Worm (Caenorhabditis elegans) whole organism, midembryonic: ENCODE data around the gene K02E7.11.

ENCODE experiments used
- T22C8.4 ChIP-seq: fragments of 200-800 bp; sonication (Bioruptor generic); IDR thresholded peaks from 2 replicates; pipeline ENCODE4 v1.3.6; 2022; ENCODE audit warnings: missing genetic modification characterization, missing compliant biosample characterization
- cog-1 ChIP-seq: sonication (generic microtip); optimal IDR thresholded peaks from 2 replicates; lab custom pipeline; 2016; ENCODE audit warnings: missing genetic modification characterization, missing compliant biosample characterization
- flt-1 ChIP-seq: fragments of 200-800 bp; sonication (Bioruptor generic); IDR thresholded peaks from 2 replicates; pipeline ENCODE4 v1.3.6; 2022; ENCODE audit warnings: missing genetic modification characterization, missing compliant biosample characterization
- klf-2 ChIP-seq: fragments of 200-800 bp; sonication (Bioruptor generic); conservative IDR thresholded peaks from 2 replicates; pipeline ENCODE4 v1.3.6; 2022; ENCODE audit warnings: missing genetic modification reagents, missing genetic modification characterization, missing compliant biosample characterization
- ref-1 ChIP-seq: fragments of 200-800 bp; sonication (Bioruptor generic); conservative IDR thresholded peaks from 2 replicates; pipeline ENCODE4 v1.3.6; 2022; ENCODE audit warnings: missing genetic modification reagents, missing genetic modification characterization, missing compliant biosample characterization
- tab-1 ChIP-seq: fragments of 200-800 bp; sonication (Bioruptor generic); IDR thresholded peaks from 2 replicates; pipeline ENCODE4 v1.3.6; 2022; ENCODE audit warnings: missing genetic modification characterization, missing compliant biosample characterization
- ztf-23 ChIP-seq: fragments of 200-800 bp; sonication (Bioruptor generic); IDR thresholded peaks from 2 replicates; pipeline ENCODE4 v1.3.6; 2022; ENCODE audit warnings: missing genetic modification reagents, missing genetic modification characterization, missing compliant biosample characterization
- ztf-29 ChIP-seq: fragments of 200-800 bp; sonication (Bioruptor generic); IDR thresholded peaks from 2 replicates; pipeline ENCODE4 v1.3.6; 2022; ENCODE audit warnings: missing genetic modification reagents, missing genetic modification characterization, missing compliant biosample characterization

- TF ChIP-seq T22C8.4 (GFP tag; lab: Robert Waterston, UW) (no peak), flt-1 (GFP tag; lab: Robert Waterston, UW) (no peak), ztf-29 (GFP tag; lab: Robert Waterston, UW) (no peak), klf-2 (GFP tag; lab: Robert Waterston, UW) (no peak), ref-1 (GFP tag; lab: Robert Waterston, UW) (no peak), cog-1 (no peak), ztf-23 (GFP tag; lab: Robert Waterston, UW) (no peak), tab-1 (no peak)
These were observed 28.3 kb upstream of the K02E7.11 start for ce11 chrII:1103484-1104100.
